Fruit fly (Drosophila melanogaster) S2 (cell line): Measurements from ENCODE around the gene CG13601.
A peak's percentile ranks its signal among the peaks of the same experiment; 100 is the strongest.

Experiments
- CG8478 ChIP-seq: fragments of >200 bp; optimal IDR thresholded peaks from 2 replicates; lab custom pipeline; 2018
- CTCF ChIP-seq, 2 experiments: fragments of >200 bp; optimal IDR thresholded peaks; 2 replicates each; lab custom pipeline; 2018

Gene CG13601

dm6 chr3R:23889922-23890321 lies 37.5 kb downstream of the CG13601 start, which contains the start of gene Pli:
Pli (minus strand) TSS chr3R:23890052.
- TF ChIP-seq CG8478 (lab: Kevin White, UChicago) (no peak), CTCF (optimal IDR thresholded peaks at IDR 0.05; lab: Kevin White, UChicago) (peak; percentile 59 to 63)

dm6 chr3R:23888273-23889220 lies 38.9 kb downstream of the CG13601 start:
- no peak for TF ChIP-seq CG8478 (lab: Kevin White, UChicago)
- no peak for TF ChIP-seq CTCF (optimal IDR thresholded peaks at IDR 0.05; lab: Kevin White, UChicago)

- no peak for TF ChIP-seq CTCF (optimal IDR thresholded peaks at IDR 0.05; lab: Kevin White, UChicago)
- no peak for TF ChIP-seq CG8478 (lab: Kevin White, UChicago)
Observed at dm6 chr3R:23887572-23887971, 39.9 kb downstream of the CG13601 start.

- TF ChIP-seq CTCF (optimal IDR thresholded peaks at IDR 0.05; lab: Kevin White, UChicago) (no peak), CG8478 (lab: Kevin White, UChicago) (no peak)
Observed at dm6 chr3R:23887096-23887421, 40.4 kb downstream of the CG13601 start.

- TF ChIP-seq CTCF (optimal IDR thresholded peaks at IDR 0.05; lab: Kevin White, UChicago) (no peak), CG8478 (lab: Kevin White, UChicago) (no peak)
Observed at dm6 chr3R:23886270-23887095, 41.0 kb downstream of the CG13601 start.

dm6 chr3R:23885660-23886059 lies 41.8 kb downstream of the CG13601 start:
- TF ChIP-seq CG8478 (lab: Kevin White, UChicago) (no peak), CTCF (optimal IDR thresholded peaks at IDR 0.05; lab: Kevin White, UChicago) (no peak)

dm6 chr3R:23885182-23885581 lies 42.3 kb downstream of the CG13601 start:
- TF ChIP-seq CG8478 (lab: Kevin White, UChicago) (no peak), CTCF (optimal IDR thresholded peaks at IDR 0.05; lab: Kevin White, UChicago) (no peak)

- no peak for TF ChIP-seq CTCF (optimal IDR thresholded peaks at IDR 0.05; lab: Kevin White, UChicago)
- no peak for TF ChIP-seq CG8478 (lab: Kevin White, UChicago)
Observed at dm6 chr3R:23884088-23884727, 43.2 kb downstream of the CG13601 start.

dm6 chr3R:23880280-23880679 lies 47.2 kb downstream of the CG13601 start:
- TF ChIP-seq CG8478 (lab: Kevin White, UChicago), result no peak
- TF ChIP-seq CTCF (optimal IDR thresholded peaks at IDR 0.05; lab: Kevin White, UChicago), result no peak

- no peak for TF ChIP-seq CTCF (optimal IDR thresholded peaks at IDR 0.05; lab: Kevin White, UChicago)
- TF ChIP-seq CG8478 (lab: Kevin White, UChicago), result no peak
Observed at dm6 chr3R:23878318-23878799, 49.1 kb downstream of the CG13601 start.

- TF ChIP-seq CTCF (optimal IDR thresholded peaks at IDR 0.05; lab: Kevin White, UChicago), result no peak
- TF ChIP-seq CG8478 (lab: Kevin White, UChicago), result no peak
Observed at dm6 chr3R:23877606-23878317, 49.7 kb downstream of the CG13601 start.

dm6 chr3R:23876699-23877098 lies 50.7 kb downstream of the CG13601 start:
- TF ChIP-seq CTCF (optimal IDR thresholded peaks at IDR 0.05; lab: Kevin White, UChicago), result no peak
- no peak for TF ChIP-seq CG8478 (lab: Kevin White, UChicago)
